Worm (Caenorhabditis elegans) whole organism, young adult: ENCODE results near the gene C24G6.8.

Experiments used
- F23B12.7 ChIP-seq: sonication (generic microtip); optimal IDR thresholded peaks from 2 replicates; lab custom pipeline; 2017; ENCODE audit warnings: missing genetic modification characterization, mild to moderate bottlenecking, missing compliant biosample characterization, antibody characterized with exemption, moderate library complexity; ENCODE audit not compliant: insufficient read depth
- atf-7 ChIP-seq: sonication (generic microtip); optimal IDR thresholded peaks from 2 replicates; lab custom pipeline; 2017; ENCODE audit warnings: mild to moderate bottlenecking, missing genetic modification characterization, missing compliant biosample characterization
- attf-6 ChIP-seq: fragments of 200-800 bp; sonication (Bioruptor generic); IDR thresholded peaks from 2 replicates; pipeline ENCODE4 v1.3.6; 2022; ENCODE audit warnings: missing genetic modification reagents, missing genetic modification characterization, missing compliant biosample characterization
- bed-2 ChIP-seq: fragments of 200-800 bp; sonication (Bioruptor generic); IDR thresholded peaks from 2 replicates; pipeline ENCODE4 v1.3.6; 2022; ENCODE audit warnings: missing genetic modification reagents, missing genetic modification characterization, missing compliant biosample characterization
- cebp-1 ChIP-seq, 2 experiments: fragments of 200-800 bp in 1 of 2; sonication (Bioruptor generic) in 1 of 2; sonication (generic microtip) in 1 of 2; IDR thresholded peaks in 1 of 2; optimal IDR thresholded peaks in 1 of 2; 2 replicates each; pipeline versions ENCODE4 v1.3.6 to Lab custom; 2017 to 2022; ENCODE audit warnings: missing compliant biosample characterization in 2 of 2, missing genetic modification characterization in 2 of 2, mild to moderate bottlenecking in 1 of 2, missing genetic modification reagents in 1 of 2, moderate library complexity in 1 of 2
- lin-40 ChIP-seq: sonication (generic microtip); optimal IDR thresholded peaks from 2 replicates; lab custom pipeline; 2016; ENCODE audit warnings: missing genetic modification characterization, mild to moderate bottlenecking, missing compliant biosample characterization, missing genotype, missing genetic modification reagents
- mxl-1 ChIP-seq: sonication (generic microtip); optimal IDR thresholded peaks from 2 replicates; lab custom pipeline; 2016; ENCODE audit warnings: missing genetic modification characterization, missing compliant biosample characterization
- sea-2 ChIP-seq: fragments of 200-800 bp; sonication (Bioruptor generic); IDR thresholded peaks from 2 replicates; pipeline ENCODE4 v1.3.6; 2022; ENCODE audit warnings: missing genetic modification characterization, missing compliant biosample characterization
- zim-3 ChIP-seq: sonication (generic microtip); optimal IDR thresholded peaks from 2 replicates; lab custom pipeline; 2017; ENCODE audit warnings: mild to moderate bottlenecking, missing genetic modification characterization, moderate library complexity, missing compliant biosample characterization

Gene C24G6.8

ce11 chrV:5487180-5487579 is 48.5 kb downstream of the C24G6.8 start:
- TF ChIP-seq mxl-1, result no peak
- TF ChIP-seq atf-7 (tag; lab: Kevin White, UChicago), result no peak

DNA sequence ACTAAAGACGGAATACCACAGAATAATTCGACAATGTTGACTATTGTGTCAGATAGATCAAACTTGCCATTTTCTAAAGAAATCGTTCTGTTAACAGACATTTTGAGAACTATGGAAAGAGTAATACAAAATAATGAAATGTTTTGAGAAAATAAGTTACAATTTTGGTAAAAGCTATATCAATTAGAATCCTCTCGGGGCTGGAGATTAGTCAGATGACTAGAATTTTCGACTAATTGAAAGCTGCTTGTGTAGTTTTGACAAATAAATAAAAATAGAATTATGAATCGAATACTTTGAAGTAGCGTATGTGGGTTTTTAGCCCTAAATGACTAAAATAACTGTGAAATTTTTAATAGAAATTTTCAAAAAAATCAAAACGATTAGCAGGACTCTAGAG is 50.8 kb downstream of the C24G6.8 start, which contains the start of gene srg-65:
TSS of gene srg-65 (minus strand) at position 101 of the 400 bp plus-strand sequence.
- TF ChIP-seq zim-3 (tag; lab: Kevin White, UChicago) (no peak), attf-6 (GFP tag; lab: Robert Waterston, UW) (no peak), lin-40 (tag; lab: Kevin White, UChicago) (no peak), sea-2 (GFP tag; lab: Robert Waterston, UW) (no peak), cebp-1 (GFP tag; IDR thresholded peaks at IDR 0.05; lab: Robert Waterston, UW) (no peak), cebp-1 (tag; optimal IDR thresholded peaks at IDR 0.05; lab: Kevin White, UChicago) (no peak), bed-2 (GFP tag; lab: Robert Waterston, UW) (no peak), F23B12.7 (tag; lab: Kevin White, UChicago) (no peak)
